Fruit fly (Drosophila melanogaster) whole organism, embryonic: ENCODE results near the gene CG4004.

Source experiments
- Ada2b ChIP-seq: fragments of 200-800 bp; sonication (Bioruptor generic); IDR thresholded peaks from 2 replicates; pipeline ENCODE4 v1.3.6; 2022; ENCODE audit warnings: missing biosample characterization, missing genetic modification characterization
- Aef1 ChIP-seq: fragments of 200-800 bp; sonication (Bioruptor generic); IDR thresholded peaks from 3 replicates; pipeline ENCODE4 v1.3.6; 2022; ENCODE audit warnings: missing biosample characterization, missing genetic modification characterization
- CG10543 ChIP-seq: fragments of 200-800 bp; sonication (Bioruptor generic); optimal IDR thresholded peaks from 3 replicates; lab custom pipeline; 2017; ENCODE audit warnings: missing biosample characterization, mild to moderate bottlenecking, missing genetic modification characterization, moderate library complexity
- CG11093 ChIP-seq: fragments of 200-800 bp; sonication (Bioruptor generic); IDR thresholded peaks from 3 replicates; pipeline ENCODE4 v1.3.6; 2022; ENCODE audit warnings: missing biosample characterization, missing genetic modification characterization
- CG11504 ChIP-seq: fragments of 200-800 bp; sonication (Bioruptor generic); optimal IDR thresholded peaks from 3 replicates; lab custom pipeline; 2019; ENCODE audit warnings: missing biosample characterization, mild to moderate bottlenecking, missing genetic modification characterization, moderate library complexity
- CG17186 ChIP-seq: fragments of 200-800 bp; sonication (Bioruptor generic); optimal IDR thresholded peaks from 3 replicates; lab custom pipeline; 2017; ENCODE audit warnings: missing biosample characterization, missing genetic modification reagents, missing genetic modification characterization
- CG17612 ChIP-seq: fragments of 200-800 bp; sonication (Bioruptor generic); IDR thresholded peaks from 2 replicates; pipeline ENCODE4 v1.3.6; 2022; ENCODE audit warnings: missing biosample characterization, missing genetic modification characterization
- CG17912 ChIP-seq: fragments of 200-800 bp; sonication (Bioruptor generic); optimal IDR thresholded peaks from 2 replicates; lab custom pipeline; 2018; ENCODE audit warnings: missing biosample characterization, mild to moderate bottlenecking, missing genetic modification characterization
- CG18262 ChIP-seq: fragments of 200-800 bp; optimal IDR thresholded peaks from 3 replicates; lab custom pipeline; 2019; ENCODE audit warnings: missing biosample characterization, mild to moderate bottlenecking, missing genetic modification characterization, moderate library complexity
- CG3726 ChIP-seq: fragments of 200-800 bp; sonication (Bioruptor generic); IDR thresholded peaks from 3 replicates; pipeline ENCODE4, ENCODE4 v1.3.6; 2022; ENCODE audit warnings: missing biosample characterization, missing genetic modification characterization
- CG43689 ChIP-seq: fragments of 200-800 bp; sonication (Bioruptor generic); IDR thresholded peaks from 2 replicates; pipeline ENCODE4 v1.3.6; 2022; ENCODE audit warnings: missing biosample characterization, missing genetic modification characterization
- CG4617 ChIP-seq: fragments of 200-800 bp; sonication (Bioruptor generic); optimal IDR thresholded peaks from 3 replicates; lab custom pipeline; 2016; ENCODE audit warnings: missing biosample characterization, missing genetic modification characterization, borderline replicate concordance
- CG6683 ChIP-seq: fragments of 200-800 bp; sonication (Bioruptor generic); optimal IDR thresholded peaks from 2 replicates; lab custom pipeline; 2017; ENCODE audit warnings: missing biosample characterization, mild to moderate bottlenecking, missing genetic modification characterization, missing genetic modification reagents
- CG6791 ChIP-seq: fragments of 200-800 bp; sonication (Bioruptor generic); IDR thresholded peaks from 3 replicates; pipeline ENCODE4 v1.3.6; 2022; ENCODE audit warnings: missing biosample characterization, missing genetic modification characterization; ENCODE audit not compliant: partially characterized antibody
- CG7357 ChIP-seq: fragments of 200-800 bp; sonication (Bioruptor generic); IDR thresholded peaks from 3 replicates; pipeline ENCODE4 v1.3.6; 2022; ENCODE audit warnings: missing biosample characterization, missing genetic modification characterization
- CG8290 ChIP-seq, 3 experiments: fragments of 200-800 bp; sonication (Bioruptor generic); optimal IDR thresholded peaks; 2 replicates each; lab custom pipeline; 2016 to 2019; ENCODE audit warnings: missing biosample characterization in 3 of 3, missing genetic modification characterization in 3 of 3, mild to moderate bottlenecking in 2 of 3, moderate library complexity in 1 of 3
- CG8924 ChIP-seq: fragments of 200-800 bp; optimal IDR thresholded peaks from 3 replicates; lab custom pipeline; 2019; ENCODE audit warnings: missing biosample characterization, mild to moderate bottlenecking, missing genetic modification characterization, moderate library complexity
- Camta ChIP-seq: fragments of 200-800 bp; sonication (Bioruptor generic); optimal IDR thresholded peaks from 2 replicates; lab custom pipeline; 2016; ENCODE audit warnings: missing biosample characterization, missing genetic modification characterization
- D19B ChIP-seq: fragments of 200-800 bp; sonication (Bioruptor generic); optimal IDR thresholded peaks from 2 replicates; lab custom pipeline; 2017; ENCODE audit warnings: missing biosample characterization, mild to moderate bottlenecking, missing genetic modification characterization
- Deaf1 ChIP-seq: fragments of 200-800 bp; optimal IDR thresholded peaks from 3 replicates; lab custom pipeline; 2019; ENCODE audit warnings: missing biosample characterization, mild to moderate bottlenecking, missing genetic modification characterization, moderate library complexity
- E2f2 ChIP-seq: fragments of 200-800 bp; sonication (Bioruptor generic); IDR thresholded peaks from 2 replicates; pipeline ENCODE4 v1.3.6; 2022; ENCODE audit warnings: missing biosample characterization, missing genetic modification characterization
- Ets65A ChIP-seq: fragments of 200-800 bp; sonication (Bioruptor generic); peaks from one replicate; lab custom pipeline; 2016; ENCODE audit warnings: missing biosample characterization, missing genetic modification characterization
- Hmx ChIP-seq: fragments of 200-800 bp; sonication (Bioruptor generic); optimal IDR thresholded peaks from 2 replicates; lab custom pipeline; 2016; ENCODE audit warnings: missing biosample characterization, missing genetic modification characterization
- Jarid2 ChIP-seq: fragments of 200-800 bp; sonication (Bioruptor generic); optimal IDR thresholded peaks from 3 replicates; lab custom pipeline; 2017; ENCODE audit warnings: mild to moderate bottlenecking, missing biosample characterization, missing genetic modification reagents, missing genetic modification characterization
- Med ChIP-seq: fragments of 200-800 bp; sonication (Bioruptor generic); peaks from one replicate; lab custom pipeline; 2016; ENCODE audit warnings: missing biosample characterization, missing genetic modification characterization, mild to moderate bottlenecking, inconsistent platforms, moderate library complexity
- Optix ChIP-seq: fragments of 200-800 bp; sonication (Bioruptor generic); IDR thresholded peaks from 3 replicates; pipeline ENCODE4 v1.3.6; 2022; ENCODE audit warnings: missing biosample characterization, missing genetic modification characterization
- Poxn ChIP-seq: fragments of 200-800 bp; sonication (Bioruptor generic); IDR thresholded peaks from 2 replicates; pipeline ENCODE4 v1.3.6; 2022; ENCODE audit warnings: missing biosample characterization, missing genetic modification characterization
- Ssrp ChIP-seq: fragments of 200-800 bp; sonication (Bioruptor generic); optimal IDR thresholded peaks from 2 replicates; lab custom pipeline; 2018; ENCODE audit warnings: missing biosample characterization, mild to moderate bottlenecking, missing genetic modification characterization, moderate library complexity
- Stat92E ChIP-seq, 3 experiments: fragments of >200 bp in 2 of 3; fragments of 200-800 bp in 1 of 3; sonication (Bioruptor generic) in 1 of 3; optimal IDR thresholded peaks; 2 replicates each; lab custom pipeline; 2017 to 2019; ENCODE audit warnings: missing biosample characterization in 3 of 3, missing genetic modification characterization in 3 of 3, mild to moderate bottlenecking in 1 of 3, moderate library complexity in 1 of 3
- cato ChIP-seq: fragments of 200-800 bp; sonication (Bioruptor generic); optimal IDR thresholded peaks from 2 replicates; lab custom pipeline; 2016; ENCODE audit warnings: missing biosample characterization, missing genetic modification characterization, borderline replicate concordance
- fd96Cb ChIP-seq: fragments of 200-800 bp; sonication (Bioruptor generic); optimal IDR thresholded peaks from 2 replicates; lab custom pipeline; 2018; ENCODE audit warnings: missing biosample characterization, mild to moderate bottlenecking, missing genetic modification characterization, moderate library complexity
- gcm2 ChIP-seq: fragments of 200-800 bp; sonication (Bioruptor generic); optimal IDR thresholded peaks from 2 replicates; lab custom pipeline; 2016; ENCODE audit warnings: missing biosample characterization, missing genetic modification characterization
- gsb ChIP-seq: fragments of 200-800 bp; sonication (Bioruptor generic); IDR thresholded peaks from 2 replicates; pipeline ENCODE4 v1.3.6; 2022; ENCODE audit warnings: missing biosample characterization, missing genetic modification characterization
- hth ChIP-seq: fragments of >200 bp; optimal IDR thresholded peaks from 2 replicates; lab custom pipeline; 2017; ENCODE audit warnings: inconsistent platforms
- kni ChIP-seq: fragments of 200-800 bp; sonication (Bioruptor generic); optimal IDR thresholded peaks from 3 replicates; lab custom pipeline; 2017; ENCODE audit warnings: mild to moderate bottlenecking, missing biosample characterization, missing genetic modification reagents, missing genetic modification characterization
- knrl ChIP-seq: fragments of 200-800 bp; sonication (Bioruptor generic); IDR thresholded peaks from 3 replicates; pipeline ENCODE4 v1.3.6; 2022; ENCODE audit warnings: missing biosample characterization, missing genetic modification characterization; ENCODE audit not compliant: partially characterized antibody
- mam ChIP-seq: fragments of 200-800 bp; sonication (Bioruptor generic); optimal IDR thresholded peaks from 3 replicates; lab custom pipeline; 2016; ENCODE audit warnings: missing biosample characterization, missing genetic modification characterization
- phol ChIP-seq: fragments of 200-800 bp; sonication (Bioruptor generic); optimal IDR thresholded peaks from 3 replicates; lab custom pipeline; 2018; ENCODE audit warnings: missing biosample characterization, mild to moderate bottlenecking, missing genetic modification characterization, moderate library complexity
- salm ChIP-seq: fragments of 200-800 bp; sonication (Bioruptor generic); optimal IDR thresholded peaks from 2 replicates; lab custom pipeline; 2018; ENCODE audit warnings: missing biosample characterization, mild to moderate bottlenecking, missing genetic modification characterization
- slbo ChIP-seq: fragments of 200-800 bp; sonication (Bioruptor generic); IDR thresholded peaks from 2 replicates; pipeline ENCODE4 v1.3.6; 2022; ENCODE audit warnings: missing biosample characterization, missing genetic modification characterization
- sna ChIP-seq: fragments of 200-800 bp; sonication (Bioruptor generic); IDR thresholded peaks from 2 replicates; pipeline ENCODE4 v1.3.6; 2022; ENCODE audit warnings: missing biosample characterization, missing genetic modification characterization; ENCODE audit not compliant: partially characterized antibody
- sr ChIP-seq: fragments of 200-800 bp; sonication (Bioruptor generic); IDR thresholded peaks from 3 replicates; pipeline ENCODE4 v1.3.6; 2022; ENCODE audit warnings: missing biosample characterization, missing genetic modification characterization
- vvl ChIP-seq: fragments of 200-800 bp; sonication (Bioruptor generic); IDR thresholded peaks from 2 replicates; pipeline ENCODE4 v1.3.6; 2022; ENCODE audit warnings: missing biosample characterization, missing genetic modification characterization
- wek ChIP-seq: fragments of 200-800 bp; sonication (Bioruptor generic); optimal IDR thresholded peaks from 3 replicates; lab custom pipeline; 2018; ENCODE audit warnings: missing biosample characterization, mild to moderate bottlenecking, missing genetic modification characterization, moderate library complexity
- zfh2 ChIP-seq: fragments of 200-800 bp; sonication (Bioruptor generic); optimal IDR thresholded peaks from 2 replicates; lab custom pipeline; 2016; ENCODE audit warnings: missing biosample characterization, missing genetic modification characterization

Gene CG4004

dm6 chrX:12764640-12765039 is 20.6 kb downstream of the CG4004 start (continued):
- no peak for TF ChIP-seq CG17912
- TF ChIP-seq sr (GFP tag; lab: Robert Waterston, UW), result no peak
- TF ChIP-seq hth (lab: Kevin White, UChicago), result no peak
- peak; percentile 22 for TF ChIP-seq Med (GFP tag; lab: Kevin White, UChicago)
- TF ChIP-seq Aef1 (GFP tag; lab: Robert Waterston, UW), result no peak
- no peak for TF ChIP-seq salm (tag; lab: Kevin White, UChicago)
- no peak for TF ChIP-seq CG11504 (tag; lab: Kevin White, UChicago)
- TF ChIP-seq CG43689, result no peak
- no peak for TF ChIP-seq CG4617 (GFP tag; lab: Kevin White, UChicago)
- TF ChIP-seq gsb, result no peak
- TF ChIP-seq fd96Cb, result no peak
- no peak for TF ChIP-seq CG3726 (GFP tag; lab: Robert Waterston, UW)
- no peak for TF ChIP-seq Camta
- TF ChIP-seq mam (GFP tag; lab: Kevin White, UChicago), result no peak
- TF ChIP-seq kni (GFP tag; lab: Kevin White, UChicago), result no peak
- TF ChIP-seq Poxn (GFP tag; lab: Robert Waterston, UW), result no peak
- TF ChIP-seq Deaf1, result no peak
- no peak for TF ChIP-seq CG7357 (GFP tag; lab: Robert Waterston, UW)
- TF ChIP-seq CG10543 (GFP tag; lab: Kevin White, UChicago), result no peak
- no peak for TF ChIP-seq CG8924 (tag; lab: Kevin White, UChicago)
- no peak for TF ChIP-seq Ssrp (tag; lab: Kevin White, UChicago)
- no peak for TF ChIP-seq vvl (GFP tag; lab: Robert Waterston, UW)
- no peak for TF ChIP-seq CG8290 (GFP tag; optimal IDR thresholded peaks at IDR 0.05; lab: Kevin White, UChicago)
- TF ChIP-seq CG8290 (tag; optimal IDR thresholded peaks at IDR 0.05; lab: Kevin White, UChicago), result no peak
- no peak for TF ChIP-seq Optix (GFP tag; lab: Robert Waterston, UW)
- no peak for TF ChIP-seq Stat92E (GFP tag; optimal IDR thresholded peaks at IDR 0.05; lab: Kevin White, UChicago)
- no peak for TF ChIP-seq sna (GFP tag; lab: Robert Waterston, UW)
- no peak for TF ChIP-seq CG17612 (GFP tag; lab: Robert Waterston, UW)
- no peak for TF ChIP-seq CG11093 (GFP tag; lab: Robert Waterston, UW)
- no peak for TF ChIP-seq Jarid2 (GFP tag; lab: Kevin White, UChicago)
- TF ChIP-seq zfh2 (GFP tag; lab: Kevin White, UChicago), result no peak
- TF ChIP-seq gcm2 (GFP tag; lab: Kevin White, UChicago), result no peak
- no peak for TF ChIP-seq Ada2b (GFP tag; lab: Robert Waterston, UW)
- TF ChIP-seq E2f2 (GFP tag; lab: Robert Waterston, UW), result peak; percentile 10; the same call in 1 of the 2 replicates
- TF ChIP-seq D19B (GFP tag; lab: Kevin White, UChicago), result no peak
- peak; percentile 60 for TF ChIP-seq Ets65A
- no peak for TF ChIP-seq slbo (GFP tag; lab: Robert Waterston, UW)
- no peak for TF ChIP-seq CG17186 (GFP tag; lab: Kevin White, UChicago)
- TF ChIP-seq knrl, result peak; percentile 60; the same call in 1 of the 3 replicates
- TF ChIP-seq CG6683, result no peak
- TF ChIP-seq phol (tag; lab: Kevin White, UChicago), result no peak
- no peak for TF ChIP-seq Hmx (GFP tag; lab: Kevin White, UChicago)
- peak; percentile 79 for TF ChIP-seq CG6791
- no peak for TF ChIP-seq CG18262 (tag; lab: Kevin White, UChicago)
- no peak for TF ChIP-seq wek (GFP tag; lab: Kevin White, UChicago)
- TF ChIP-seq cato (GFP tag; lab: Kevin White, UChicago), result no peak
